Worm (Caenorhabditis elegans) whole organism, L2 larva: ENCODE data around the gene mppb-1.

ENCODE experiments used
- C34F6.9 ChIP-seq: fragments of 150-350 bp; optimal IDR thresholded peaks from 2 replicates; lab custom pipeline; 2014; ENCODE audit warnings: missing biosample characterization, missing genetic modification characterization
- F13H6.1 ChIP-seq: sonication (generic microtip); optimal IDR thresholded peaks from 2 replicates; lab custom pipeline; 2016; ENCODE audit warnings: missing genetic modification characterization, missing compliant biosample characterization
- R02D3.7 ChIP-seq: fragments of 150-350 bp; optimal IDR thresholded peaks from 2 replicates; lab custom pipeline; 2014; ENCODE audit warnings: missing biosample characterization, missing genetic modification characterization
- Y55F3AM.14 ChIP-seq: fragments of 200-800 bp; sonication (Bioruptor generic); optimal IDR thresholded peaks from 2 replicates; lab custom pipeline; 2018; ENCODE audit warnings: mild to moderate bottlenecking, missing genetic modification characterization, missing compliant biosample characterization
- ZK546.5 ChIP-seq: sonication (generic microtip); optimal IDR thresholded peaks from 2 replicates; lab custom pipeline; 2017; ENCODE audit warnings: missing biosample characterization, missing genetic modification characterization
- ama-1 ChIP-seq: fragments of 150-350 bp; optimal IDR thresholded peaks from 2 replicates; lab custom pipeline; 2018; ENCODE audit warnings: inconsistent platforms
- blmp-1 ChIP-seq: sonication (generic microtip); optimal IDR thresholded peaks from 2 replicates; lab custom pipeline; 2017; ENCODE audit warnings: missing genetic modification characterization, mild to moderate bottlenecking, missing compliant biosample characterization, antibody characterized with exemption, moderate library complexity; ENCODE audit not compliant: insufficient read depth
- ceh-16 ChIP-seq: fragments of 150-350 bp; optimal IDR thresholded peaks from 2 replicates; lab custom pipeline; 2014; ENCODE audit warnings: missing biosample characterization, missing genetic modification characterization
- ceh-82 ChIP-seq: fragments of 150-350 bp; optimal IDR thresholded peaks from 2 replicates; lab custom pipeline; 2014; ENCODE audit warnings: missing biosample characterization, missing genetic modification characterization
- crh-2 ChIP-seq: sonication (generic microtip); optimal IDR thresholded peaks from 2 replicates; lab custom pipeline; 2017; ENCODE audit warnings: missing biosample characterization, missing genetic modification characterization
- dmd-4 ChIP-seq: sonication (generic microtip); optimal IDR thresholded peaks from 2 replicates; lab custom pipeline; 2017; ENCODE audit warnings: missing biosample characterization, missing genetic modification characterization
- egl-27 ChIP-seq: sonication (generic microtip); optimal IDR thresholded peaks from 3 replicates; lab custom pipeline; 2017; ENCODE audit warnings: missing biosample characterization, missing genetic modification reagents, missing genetic modification characterization
- elt-1 ChIP-seq: fragments of 150-350 bp; optimal IDR thresholded peaks from 2 replicates; lab custom pipeline; 2014; ENCODE audit warnings: missing biosample characterization, missing genetic modification characterization
- fos-1 ChIP-seq: fragments of 150-350 bp; optimal IDR thresholded peaks from 2 replicates; lab custom pipeline; 2014; ENCODE audit warnings: missing biosample characterization, missing genetic modification characterization
- gmeb-1 ChIP-seq: fragments of 150-350 bp; optimal IDR thresholded peaks from 2 replicates; lab custom pipeline; 2014; ENCODE audit warnings: missing biosample characterization, missing genetic modification characterization
- lin-11 ChIP-seq: fragments of 150-350 bp; sonication (generic microtip); optimal IDR thresholded peaks from 2 replicates; lab custom pipeline; 2014; ENCODE audit warnings: missing biosample characterization, missing genetic modification characterization, inconsistent platforms, mixed read lengths
- lin-13 ChIP-seq: fragments of 150-350 bp; optimal IDR thresholded peaks from 2 replicates; lab custom pipeline; 2014; ENCODE audit warnings: missing biosample characterization, missing genetic modification reagents, missing genetic modification characterization
- lin-39 ChIP-seq: fragments of 150-350 bp; optimal IDR thresholded peaks from 2 replicates; lab custom pipeline; 2014; ENCODE audit warnings: missing biosample characterization, missing genetic modification reagents, missing genetic modification characterization
- mab-5 ChIP-seq: fragments of 150-350 bp; optimal IDR thresholded peaks from 2 replicates; lab custom pipeline; 2014; ENCODE audit warnings: missing biosample characterization, missing genetic modification characterization
- mbf-1 ChIP-seq: sonication (generic microtip); optimal IDR thresholded peaks from 2 replicates; lab custom pipeline; 2017; ENCODE audit warnings: missing biosample characterization, missing genetic modification characterization
- mdl-1 ChIP-seq, 2 experiments: fragments of 150-350 bp in 1 of 2; sonication (generic microtip) in 1 of 2; optimal IDR thresholded peaks; 2 replicates each; lab custom pipeline; 2017; ENCODE audit warnings: missing biosample characterization in 2 of 2, missing genetic modification characterization in 2 of 2
- nhr-10 ChIP-seq: sonication (generic microtip); optimal IDR thresholded peaks from 2 replicates; lab custom pipeline; 2017; ENCODE audit warnings: missing biosample characterization, missing genetic modification characterization
- nhr-11 ChIP-seq: fragments of 150-350 bp; optimal IDR thresholded peaks from 2 replicates; lab custom pipeline; 2014; ENCODE audit warnings: missing biosample characterization, missing genetic modification characterization
- nhr-129 ChIP-seq: fragments of 150-350 bp; optimal IDR thresholded peaks from 2 replicates; lab custom pipeline; 2014; ENCODE audit warnings: missing biosample characterization, missing genetic modification characterization
- nhr-21 ChIP-seq: fragments of 150-350 bp; optimal IDR thresholded peaks from 2 replicates; lab custom pipeline; 2014; ENCODE audit warnings: missing biosample characterization, missing genetic modification characterization
- nhr-23 ChIP-seq: fragments of 150-350 bp; optimal IDR thresholded peaks from 2 replicates; lab custom pipeline; 2014; ENCODE audit warnings: missing biosample characterization, missing genetic modification reagents, missing genetic modification characterization
- nhr-237 ChIP-seq: fragments of 150-350 bp; optimal IDR thresholded peaks from 2 replicates; lab custom pipeline; 2014; ENCODE audit warnings: missing biosample characterization, missing genetic modification characterization
- nhr-25 ChIP-seq: fragments of 150-350 bp; sonication (generic microtip); optimal IDR thresholded peaks from 3 replicates; lab custom pipeline; 2014; ENCODE audit warnings: missing biosample characterization, missing genetic modification characterization
- nhr-77 ChIP-seq: fragments of 150-350 bp; optimal IDR thresholded peaks from 2 replicates; lab custom pipeline; 2014; ENCODE audit warnings: missing biosample characterization, missing genetic modification characterization
- skn-1 ChIP-seq: sonication (generic microtip); optimal IDR thresholded peaks from 2 replicates; lab custom pipeline; 2017; ENCODE audit warnings: missing biosample characterization, missing genetic modification characterization
- sma-9 ChIP-seq, 2 experiments: fragments of 150-350 bp in 1 of 2; sonication (generic microtip) in 1 of 2; optimal IDR thresholded peaks; 2 replicates each; lab custom pipeline; 2014 to 2016; ENCODE audit warnings: missing genetic modification characterization in 2 of 2, mild to moderate bottlenecking in 1 of 2, missing biosample characterization in 1 of 2, missing compliant biosample characterization in 1 of 2, missing genetic modification reagents in 1 of 2, moderate library complexity in 1 of 2
- snpc-4 ChIP-seq: fragments of 150-350 bp; optimal IDR thresholded peaks from 2 replicates; lab custom pipeline; 2014; ENCODE audit warnings: missing biosample characterization, missing genetic modification characterization
- unc-39 ChIP-seq: fragments of 150-350 bp; optimal IDR thresholded peaks from 2 replicates; lab custom pipeline; 2014; ENCODE audit warnings: missing biosample characterization, missing genetic modification characterization
- unc-55 ChIP-seq: fragments of 150-350 bp; sonication (generic microtip); optimal IDR thresholded peaks from 3 replicates; lab custom pipeline; 2014; ENCODE audit warnings: missing biosample characterization, missing genetic modification reagents, missing genetic modification characterization
- unc-62 ChIP-seq: fragments of 150-350 bp; optimal IDR thresholded peaks from 2 replicates; lab custom pipeline; 2014; ENCODE audit warnings: missing biosample characterization, missing genetic modification reagents, missing genetic modification characterization
- zag-1 ChIP-seq: fragments of 150-350 bp; optimal IDR thresholded peaks from 2 replicates; lab custom pipeline; 2014; ENCODE audit warnings: missing biosample characterization, missing genetic modification characterization
- ztf-11 ChIP-seq: sonication (generic microtip); optimal IDR thresholded peaks from 2 replicates; lab custom pipeline; 2017; ENCODE audit warnings: missing biosample characterization, missing genetic modification characterization
- ztf-4 ChIP-seq: fragments of 150-350 bp; optimal IDR thresholded peaks from 2 replicates; lab custom pipeline; 2014; ENCODE audit warnings: missing biosample characterization, missing genetic modification characterization

mppb-1 gene

ce11 chrIV:9040393-9040792 is 34.1 kb upstream of the mppb-1 start, which contains the start of gene Y73F4A.3:
Gene Y73F4A.3 (minus strand): TSS chrIV:9040493.
- no peak for TF ChIP-seq lin-39 (tag; lab: Kevin White, UChicago)
- TF ChIP-seq F13H6.1: peak; percentile 4

ce11 chrIV:9043224-9043623 is 31.2 kb upstream of the mppb-1 start, which contains the start of gene Y73F4A.2:
Gene Y73F4A.2 (minus strand): TSS chrIV:9043347.
- TF ChIP-seq nhr-25 (tag; lab: Kevin White, UChicago) (no peak), blmp-1 (tag; lab: Kevin White, UChicago) (no peak), F13H6.1 (peak; percentile 17), unc-55 (GFP tag; lab: Kevin White, UChicago) (no peak), mbf-1 (tag; lab: Kevin White, UChicago) (no peak), nhr-129 (peak; percentile 23), skn-1 (tag; lab: Kevin White, UChicago) (no peak), nhr-11 (no peak)

ce11 chrIV:9045252-9045651 is 29.2 kb upstream of the mppb-1 start, which contains the start of gene Y73F4A.1:
Gene Y73F4A.1 (minus strand): TSS chrIV:9045352.
- TF ChIP-seq mab-5 (tag; lab: Kevin White, UChicago) (no peak), gmeb-1 (tag; lab: Kevin White, UChicago) (no peak)

- TF ChIP-seq F13H6.1: no peak
- peak; percentile 30 for TF ChIP-seq nhr-25 (tag; lab: Kevin White, UChicago)
These were observed 23.4 kb upstream of the mppb-1 start for ce11 chrIV:9051036-9051435.

ce11 chrIV:9051510-9052175 is 22.8 kb upstream of the mppb-1 start:
- peak; percentile 74 for TF ChIP-seq blmp-1 (tag; lab: Kevin White, UChicago)
- no peak for TF ChIP-seq dmd-4 (tag; lab: Kevin White, UChicago)
- TF ChIP-seq nhr-25 (tag; lab: Kevin White, UChicago): peak; percentile 38
- peak; percentile 34 for TF ChIP-seq sma-9 (GFP tag; optimal IDR thresholded peaks at IDR 0.05; lab: Kevin White, UChicago)
- TF ChIP-seq sma-9 (tag; optimal IDR thresholded peaks at IDR 0.05; lab: Kevin White, UChicago): no peak

ce11 chrIV:9053403-9053802 is 21.1 kb upstream of the mppb-1 start:
- TF ChIP-seq nhr-21 (peak; percentile 1), sma-9 (GFP tag; optimal IDR thresholded peaks at IDR 0.05; lab: Kevin White, UChicago) (peak; percentile 3), sma-9 (tag; optimal IDR thresholded peaks at IDR 0.05; lab: Kevin White, UChicago) (no peak), ceh-82 (tag; lab: Kevin White, UChicago) (no peak)

ce11 chrIV:9063518-9063917 is 11.0 kb upstream of the mppb-1 start:
- no peak for TF ChIP-seq lin-11 (tag; lab: Kevin White, UChicago)
- TF ChIP-seq lin-13 (GFP tag; lab: Kevin White, UChicago): no peak
- no peak for TF ChIP-seq ceh-16 (tag; lab: Kevin White, UChicago)
- TF ChIP-seq ZK546.5 (tag; lab: Kevin White, UChicago): no peak
- TF ChIP-seq R02D3.7 (tag; lab: Kevin White, UChicago): no peak
- no peak for TF ChIP-seq nhr-25 (tag; lab: Kevin White, UChicago)
- no peak for TF ChIP-seq unc-62 (GFP tag; lab: Kevin White, UChicago)
- peak; percentile 31 for TF ChIP-seq F13H6.1
- TF ChIP-seq mdl-1 (tag; optimal IDR thresholded peaks at IDR 0.05; lab: Kevin White, UChicago): no peak
- TF ChIP-seq zag-1 (tag; lab: Kevin White, UChicago): no peak
- peak; percentile 54 for TF ChIP-seq crh-2 (tag; lab: Kevin White, UChicago)
- TF ChIP-seq nhr-129: peak; percentile 49
- no peak for TF ChIP-seq ztf-4 (tag; lab: Kevin White, UChicago)
- no peak for TF ChIP-seq unc-55 (GFP tag; lab: Kevin White, UChicago)
- TF ChIP-seq nhr-237 (tag; lab: Kevin White, UChicago): no peak
- TF ChIP-seq egl-27: no peak
- no peak for TF ChIP-seq gmeb-1 (tag; lab: Kevin White, UChicago)
- TF ChIP-seq sma-9 (GFP tag; optimal IDR thresholded peaks at IDR 0.05; lab: Kevin White, UChicago): peak; percentile 61
- no peak for TF ChIP-seq sma-9 (tag; optimal IDR thresholded peaks at IDR 0.05; lab: Kevin White, UChicago)
- TF ChIP-seq nhr-11: no peak
- TF ChIP-seq skn-1 (tag; lab: Kevin White, UChicago): no peak
- TF ChIP-seq nhr-10: no peak
- TF ChIP-seq ama-1 (lab: Kevin White, UChicago): no peak
- TF ChIP-seq snpc-4: no peak
- no peak for TF ChIP-seq C34F6.9 (tag; lab: Kevin White, UChicago)
- no peak for TF ChIP-seq unc-39 (tag; lab: Kevin White, UChicago)
- no peak for TF ChIP-seq ceh-82 (tag; lab: Kevin White, UChicago)
- peak; percentile 10 for TF ChIP-seq fos-1
- TF ChIP-seq nhr-77 (tag; lab: Kevin White, UChicago): no peak
- TF ChIP-seq ztf-11 (tag; lab: Kevin White, UChicago): no peak
- TF ChIP-seq nhr-21: peak; percentile 48
- no peak for TF ChIP-seq elt-1 (tag; lab: Kevin White, UChicago)
- no peak for TF ChIP-seq Y55F3AM.14 (GFP tag; lab: Kevin White, UChicago)
- TF ChIP-seq nhr-23: no peak
